Fruit fly (Drosophila melanogaster) whole organism, embryonic: Measurements from ENCODE around the gene roq.
A peak's percentile ranks its signal among the peaks of the same experiment; 100 is the strongest.

Source experiments
- Adf1 ChIP-seq: fragments of 200-800 bp; sonication (Bioruptor generic); IDR thresholded peaks from 2 replicates; pipeline ENCODE4 v1.3.6; 2022; ENCODE audit warnings: missing biosample characterization, missing genetic modification characterization
- Aef1 ChIP-seq: fragments of 200-800 bp; sonication (Bioruptor generic); IDR thresholded peaks from 3 replicates; pipeline ENCODE4 v1.3.6; 2022; ENCODE audit warnings: missing biosample characterization, missing genetic modification characterization
- CG10462 ChIP-seq: fragments of 200-800 bp; sonication (Bioruptor generic); optimal IDR thresholded peaks from 2 replicates; lab custom pipeline; 2016; ENCODE audit warnings: missing biosample characterization, missing genetic modification characterization
- CG10543 ChIP-seq: fragments of 200-800 bp; sonication (Bioruptor generic); optimal IDR thresholded peaks from 3 replicates; lab custom pipeline; 2017; ENCODE audit warnings: missing biosample characterization, mild to moderate bottlenecking, missing genetic modification characterization, moderate library complexity
- CG12236 ChIP-seq: fragments of 200-800 bp; sonication (Bioruptor generic); optimal IDR thresholded peaks from 2 replicates; lab custom pipeline; 2016; ENCODE audit warnings: missing biosample characterization, missing genetic modification characterization
- CG15479 ChIP-seq: fragments of 200-800 bp; sonication (Bioruptor generic); optimal IDR thresholded peaks from 3 replicates; lab custom pipeline; 2019; ENCODE audit warnings: missing biosample characterization, mild to moderate bottlenecking, missing genetic modification characterization, moderate library complexity
- CG17359 ChIP-seq: fragments of 200-800 bp; sonication (Bioruptor generic); optimal IDR thresholded peaks from 3 replicates; lab custom pipeline; 2018; ENCODE audit warnings: missing biosample characterization, mild to moderate bottlenecking, missing genetic modification characterization, moderate library complexity
- CG1792 ChIP-seq: fragments of 200-800 bp; sonication (Bioruptor generic); optimal IDR thresholded peaks from 2 replicates; lab custom pipeline; 2016; ENCODE audit warnings: missing biosample characterization, missing genetic modification characterization
- CG2116 ChIP-seq: fragments of 200-800 bp; sonication (Bioruptor generic); optimal IDR thresholded peaks from 3 replicates; lab custom pipeline; 2018; ENCODE audit warnings: missing biosample characterization, mild to moderate bottlenecking, missing genetic modification characterization
- CG2202 ChIP-seq: fragments of 200-800 bp; sonication (Bioruptor generic); optimal IDR thresholded peaks from 2 replicates; lab custom pipeline; 2018; ENCODE audit warnings: missing biosample characterization, mild to moderate bottlenecking, missing genetic modification characterization
- CG2678 ChIP-seq: fragments of 200-800 bp; sonication (Bioruptor generic); optimal IDR thresholded peaks from 3 replicates; lab custom pipeline; 2019; ENCODE audit warnings: missing biosample characterization, mild to moderate bottlenecking, missing genetic modification characterization, moderate library complexity
- CG31441 ChIP-seq: fragments of 200-800 bp; sonication (Bioruptor generic); IDR thresholded peaks from 2 replicates; pipeline ENCODE4 v1.3.6; 2022; ENCODE audit warnings: missing biosample characterization, missing genetic modification characterization
- CG4820 ChIP-seq: fragments of 200-800 bp; sonication (Bioruptor generic); optimal IDR thresholded peaks from 3 replicates; lab custom pipeline; 2016; ENCODE audit warnings: missing biosample characterization, missing genetic modification characterization
- CG5180 ChIP-seq: fragments of 200-800 bp; sonication (Bioruptor generic); optimal IDR thresholded peaks from 3 replicates; lab custom pipeline; 2017; ENCODE audit warnings: missing biosample characterization, missing genetic modification characterization, mild to moderate bottlenecking, moderate library complexity, missing genetic modification reagents
- CG7745 ChIP-seq: fragments of 200-800 bp; sonication (Bioruptor generic); optimal IDR thresholded peaks from 2 replicates; lab custom pipeline; 2018; ENCODE audit warnings: missing biosample characterization, mild to moderate bottlenecking, missing genetic modification characterization, moderate library complexity
- CG8089 ChIP-seq: fragments of 200-800 bp; sonication (Bioruptor generic); optimal IDR thresholded peaks from 3 replicates; lab custom pipeline; 2016; ENCODE audit warnings: missing biosample characterization, missing genetic modification characterization
- CG8281 ChIP-seq: fragments of 200-800 bp; sonication (Bioruptor generic); optimal IDR thresholded peaks from 2 replicates; lab custom pipeline; 2018; ENCODE audit warnings: missing biosample characterization, mild to moderate bottlenecking, missing genetic modification characterization, moderate library complexity
- CG8478 ChIP-seq: fragments of >200 bp; optimal IDR thresholded peaks from 2 replicates; lab custom pipeline; 2018
- CHES-1-like ChIP-seq: fragments of 200-800 bp; sonication (Bioruptor generic); optimal IDR thresholded peaks from 2 replicates; lab custom pipeline; 2016; ENCODE audit warnings: missing biosample characterization, missing genetic modification characterization
- CoRest ChIP-seq: fragments of 200-800 bp; sonication (Bioruptor generic); optimal IDR thresholded peaks from 3 replicates; lab custom pipeline; 2018; ENCODE audit warnings: missing biosample characterization, mild to moderate bottlenecking, missing genetic modification characterization, moderate library complexity
- CrebB ChIP-seq: fragments of 200-800 bp; sonication (Bioruptor generic); optimal IDR thresholded peaks from 3 replicates; lab custom pipeline; 2018; ENCODE audit warnings: missing biosample characterization, mild to moderate bottlenecking, missing genetic modification characterization
- E2f2 ChIP-seq: fragments of 200-800 bp; sonication (Bioruptor generic); IDR thresholded peaks from 2 replicates; pipeline ENCODE4 v1.3.6; 2022; ENCODE audit warnings: missing biosample characterization, missing genetic modification characterization
- HLHmδ ChIP-seq: fragments of 200-800 bp; sonication (Bioruptor generic); optimal IDR thresholded peaks from 2 replicates; lab custom pipeline; 2018; ENCODE audit warnings: missing biosample characterization, mild to moderate bottlenecking, missing genetic modification characterization, moderate library complexity
- Hmr ChIP-seq: fragments of 200-800 bp; sonication (Bioruptor generic); optimal IDR thresholded peaks from 3 replicates; lab custom pipeline; 2017; ENCODE audit warnings: mild to moderate bottlenecking, missing biosample characterization, missing genetic modification reagents, missing genetic modification characterization
- Hr3 ChIP-seq: fragments of 200-800 bp; sonication (Bioruptor generic); optimal IDR thresholded peaks from 3 replicates; lab custom pipeline; 2016; ENCODE audit warnings: missing biosample characterization, missing genetic modification characterization
- Hr39 ChIP-seq: fragments of >200 bp; optimal IDR thresholded peaks from 2 replicates; lab custom pipeline; 2017
- Hr51 ChIP-seq, 2 experiments: fragments of 200-800 bp; sonication (Bioruptor generic); optimal IDR thresholded peaks; 2 replicates in 1 of 2; 3 replicates in 1 of 2; lab custom pipeline; 2016 to 2018; ENCODE audit warnings: missing biosample characterization in 2 of 2, missing genetic modification characterization in 2 of 2, mild to moderate bottlenecking in 1 of 2, moderate library complexity in 1 of 2
- Kr ChIP-seq: fragments of 200-800 bp; sonication (Bioruptor generic); optimal IDR thresholded peaks from 2 replicates; lab custom pipeline; 2017; ENCODE audit warnings: missing biosample characterization, mild to moderate bottlenecking, missing genetic modification characterization
- Lhr ChIP-seq: fragments of 200-800 bp; sonication (Bioruptor generic); optimal IDR thresholded peaks from 3 replicates; lab custom pipeline; 2017; ENCODE audit warnings: mild to moderate bottlenecking, missing biosample characterization, missing genetic modification reagents, missing genetic modification characterization
- MTF-1 ChIP-seq: fragments of 200-800 bp; sonication (Bioruptor generic); optimal IDR thresholded peaks from 2 replicates; lab custom pipeline; 2018; ENCODE audit warnings: missing biosample characterization, mild to moderate bottlenecking, missing genetic modification characterization, borderline replicate concordance
- Max ChIP-seq: fragments of 200-800 bp; sonication (Bioruptor generic); optimal IDR thresholded peaks from 2 replicates; lab custom pipeline; 2016; ENCODE audit warnings: missing biosample characterization, mild to moderate bottlenecking, missing genetic modification characterization
- NC2α ChIP-seq: fragments of 200-800 bp; sonication (Bioruptor generic); optimal IDR thresholded peaks from 2 replicates; lab custom pipeline; 2016; ENCODE audit warnings: missing biosample characterization, missing genetic modification characterization
- Spps ChIP-seq: fragments of 200-800 bp; sonication (Bioruptor generic); optimal IDR thresholded peaks from 2 replicates; lab custom pipeline; 2018; ENCODE audit warnings: missing biosample characterization, mild to moderate bottlenecking, missing genetic modification characterization
- Stat92E ChIP-seq, 3 experiments: fragments of >200 bp in 2 of 3; fragments of 200-800 bp in 1 of 3; sonication (Bioruptor generic) in 1 of 3; optimal IDR thresholded peaks; 2 replicates each; lab custom pipeline; 2017 to 2019; ENCODE audit warnings: missing biosample characterization in 3 of 3, missing genetic modification characterization in 3 of 3, mild to moderate bottlenecking in 1 of 3, moderate library complexity in 1 of 3
- YL-1 ChIP-seq: fragments of 200-800 bp; sonication (Bioruptor generic); optimal IDR thresholded peaks from 3 replicates; lab custom pipeline; 2017; ENCODE audit warnings: missing biosample characterization, mild to moderate bottlenecking, missing genetic modification characterization
- caup ChIP-seq: fragments of 200-800 bp; sonication (Bioruptor generic); optimal IDR thresholded peaks from 3 replicates; lab custom pipeline; 2017; ENCODE audit warnings: missing biosample characterization, mild to moderate bottlenecking, missing genetic modification characterization, moderate library complexity; ENCODE audit not compliant: severe bottlenecking
- dpn ChIP-seq, 2 experiments: fragments of 200-800 bp; sonication (Bioruptor generic); optimal IDR thresholded peaks; 3 replicates each; lab custom pipeline; 2016; ENCODE audit warnings: missing biosample characterization in 2 of 2, missing genetic modification characterization in 2 of 2
- fd64A ChIP-seq: fragments of 200-800 bp; sonication (Bioruptor generic); optimal IDR thresholded peaks from 3 replicates; lab custom pipeline; 2018; ENCODE audit warnings: missing biosample characterization, mild to moderate bottlenecking, missing genetic modification characterization
- lbe ChIP-seq: fragments of 200-800 bp; sonication (Bioruptor generic); optimal IDR thresholded peaks from 2 replicates; lab custom pipeline; 2016; ENCODE audit warnings: missing biosample characterization, mild to moderate bottlenecking, missing genetic modification characterization
- nau ChIP-seq: fragments of 200-800 bp; sonication (Bioruptor generic); optimal IDR thresholded peaks from 3 replicates; lab custom pipeline; 2017; ENCODE audit warnings: missing biosample characterization, mild to moderate bottlenecking, missing genetic modification characterization, missing genetic modification reagents
- peb ChIP-seq: fragments of 200-800 bp; sonication (Bioruptor generic); IDR thresholded peaks from 2 replicates; pipeline ENCODE4 v1.3.6; 2022; ENCODE audit warnings: missing biosample characterization, missing genetic modification characterization
- pnt ChIP-seq: fragments of 200-800 bp; sonication (Bioruptor generic); optimal IDR thresholded peaks from 3 replicates; lab custom pipeline; 2016; ENCODE audit warnings: missing biosample characterization, missing genetic modification characterization
- prd ChIP-seq, 3 experiments: fragments of >200 bp in 2 of 3; fragments of 200-800 bp in 1 of 3; sonication (Bioruptor generic) in 1 of 3; optimal IDR thresholded peaks in 2 of 3; IDR thresholded peaks in 1 of 3; 2 replicates in 2 of 3; 3 replicates in 1 of 3; pipeline versions ENCODE4 v1.3.6 to Lab custom; 2017 to 2022; ENCODE audit warnings: missing biosample characterization in 1 of 3, missing genetic modification characterization in 1 of 3
- ranshi ChIP-seq: fragments of 200-800 bp; sonication (Bioruptor generic); IDR thresholded peaks from 2 replicates; pipeline ENCODE4 v1.3.6; 2022; ENCODE audit warnings: missing biosample characterization, missing genetic modification characterization
- sens ChIP-seq: fragments of 200-800 bp; sonication (Bioruptor generic); peaks from one replicate; lab custom pipeline; 2016; ENCODE audit warnings: missing biosample characterization, missing genetic modification characterization
- sim ChIP-seq: fragments of 200-800 bp; sonication (Bioruptor generic); IDR thresholded peaks from 2 replicates; pipeline ENCODE4 v1.3.6; 2022; ENCODE audit warnings: missing biosample characterization, missing genetic modification characterization
- trem ChIP-seq: fragments of 200-800 bp; optimal IDR thresholded peaks from 3 replicates; lab custom pipeline; 2019; ENCODE audit warnings: missing biosample characterization, mild to moderate bottlenecking, missing genetic modification characterization, moderate library complexity

The roq gene

dm6 chr3L:16408609-16409439 lies 30.5 kb upstream of the roq start (continued):
- peak; percentile 34 for TF ChIP-seq Max (GFP tag; lab: Kevin White, UChicago)
- peak; percentile 37 for TF ChIP-seq CG4820 (GFP tag; lab: Kevin White, UChicago)
- peak; percentile 32 for TF ChIP-seq CG2116 (GFP tag; lab: Kevin White, UChicago)
- TF ChIP-seq ranshi (GFP tag; lab: Robert Waterston, UW) = 0 out of 2 replicates have a peak, but pooled peaks have one; percentile 33
- TF ChIP-seq peb = 0 out of 2 replicates have a peak, but pooled peaks have one; percentile 19
- TF ChIP-seq E2f2 = peak; percentile 63
- TF ChIP-seq Hmr (GFP tag; lab: Kevin White, UChicago) = no peak
- TF ChIP-seq CG7745 (tag; lab: Kevin White, UChicago) = peak; percentile 78
- peak; percentile 34 for TF ChIP-seq CrebB (tag; lab: Kevin White, UChicago)
- TF ChIP-seq CG2202 (tag; lab: Kevin White, UChicago) = peak; percentile 75
- TF ChIP-seq dpn (GFP tag; optimal IDR thresholded peaks at IDR 0.05; lab: Kevin White, UChicago) = peak in 1 of 2 experiments; percentile 25
- TF ChIP-seq CG17359 (tag; lab: Kevin White, UChicago) = peak; percentile 46
- TF ChIP-seq Aef1 (GFP tag; lab: Robert Waterston, UW) = no peak
- peak; percentile 32 for TF ChIP-seq YL-1 (GFP tag; lab: Kevin White, UChicago)
- TF ChIP-seq CG1792 = peak; percentile 33
- TF ChIP-seq CG8089 (GFP tag; lab: Kevin White, UChicago) = peak; percentile 59
- TF ChIP-seq fd64A (GFP tag; lab: Kevin White, UChicago) = peak; percentile 48
- TF ChIP-seq CG31441 = 0 out of 2 replicates have a peak, but pooled peaks have one; percentile 23
- TF ChIP-seq CG2678 (tag; lab: Kevin White, UChicago) = peak; percentile 25
- TF ChIP-seq caup (GFP tag; lab: Kevin White, UChicago) = peak; percentile 6
- TF ChIP-seq MTF-1 (GFP tag; lab: Kevin White, UChicago) = peak; percentile 73
- no peak for TF ChIP-seq nau (GFP tag; lab: Kevin White, UChicago)
- peak; percentile 78 for TF ChIP-seq HLHmδ
- peak; percentile 57 for TF ChIP-seq Spps
- TF ChIP-seq CHES-1-like (GFP tag; lab: Kevin White, UChicago) = peak; percentile 35
- no peak for TF ChIP-seq Adf1 (GFP tag; lab: Robert Waterston, UW)
- TF ChIP-seq CG8478 (lab: Kevin White, UChicago) = peak; percentile 2
- TF ChIP-seq Hr39 (lab: Kevin White, UChicago) = no peak
- TF ChIP-seq lbe (GFP tag; lab: Kevin White, UChicago) = peak; percentile 45
- TF ChIP-seq CG12236 (GFP tag; lab: Kevin White, UChicago) = peak; percentile 54
- no peak for TF ChIP-seq prd (optimal IDR thresholded peaks at IDR 0.05; lab: Kevin White, UChicago)
- TF ChIP-seq prd (GFP tag; IDR thresholded peaks at IDR 0.05; lab: Robert Waterston, UW) = peak; percentile 63
- TF ChIP-seq sens = peak; percentile 96
- TF ChIP-seq trem (tag; lab: Kevin White, UChicago) = peak; percentile 14
- TF ChIP-seq Stat92E (GFP tag; optimal IDR thresholded peaks at IDR 0.05; lab: Kevin White, UChicago) = no peak
- TF ChIP-seq CG10543 (GFP tag; lab: Kevin White, UChicago) = peak; percentile 40
- TF ChIP-seq Lhr (GFP tag; lab: Kevin White, UChicago) = peak; percentile 25
- peak; percentile 29 for TF ChIP-seq CG8281 (tag; lab: Kevin White, UChicago)
- TF ChIP-seq CG15479 (GFP tag; lab: Kevin White, UChicago) = peak; percentile 89
- TF ChIP-seq NC2α (GFP tag; lab: Kevin White, UChicago) = peak; percentile 39
- peak in 1 of 2 experiments; percentile 76 for TF ChIP-seq Hr51 (GFP tag; optimal IDR thresholded peaks at IDR 0.05; lab: Kevin White, UChicago)
- TF ChIP-seq pnt (GFP tag; lab: Kevin White, UChicago) = peak; percentile 37
- TF ChIP-seq sim = peak; percentile 69
- TF ChIP-seq CoRest (tag; lab: Kevin White, UChicago) = peak; percentile 10
- peak; percentile 88 for TF ChIP-seq Kr (GFP tag; lab: Kevin White, UChicago)
- TF ChIP-seq CG10462 (GFP tag; lab: Kevin White, UChicago) = peak; percentile 25
- peak; percentile 46 for TF ChIP-seq CG5180 (GFP tag; lab: Kevin White, UChicago)
- TF ChIP-seq Hr3 (GFP tag; lab: Kevin White, UChicago) = peak; percentile 9
